Worm (Caenorhabditis elegans) whole organism, midembryonic: ENCODE results near the gene gst-32.

ENCODE experiments used
- cog-1 ChIP-seq: sonication (generic microtip); optimal IDR thresholded peaks from 2 replicates; lab custom pipeline; 2016; ENCODE audit warnings: missing genetic modification characterization, missing compliant biosample characterization
- klf-2 ChIP-seq: fragments of 200-800 bp; sonication (Bioruptor generic); conservative IDR thresholded peaks from 2 replicates; pipeline ENCODE4 v1.3.6; 2022; ENCODE audit warnings: missing genetic modification reagents, missing genetic modification characterization, missing compliant biosample characterization

DNA sequence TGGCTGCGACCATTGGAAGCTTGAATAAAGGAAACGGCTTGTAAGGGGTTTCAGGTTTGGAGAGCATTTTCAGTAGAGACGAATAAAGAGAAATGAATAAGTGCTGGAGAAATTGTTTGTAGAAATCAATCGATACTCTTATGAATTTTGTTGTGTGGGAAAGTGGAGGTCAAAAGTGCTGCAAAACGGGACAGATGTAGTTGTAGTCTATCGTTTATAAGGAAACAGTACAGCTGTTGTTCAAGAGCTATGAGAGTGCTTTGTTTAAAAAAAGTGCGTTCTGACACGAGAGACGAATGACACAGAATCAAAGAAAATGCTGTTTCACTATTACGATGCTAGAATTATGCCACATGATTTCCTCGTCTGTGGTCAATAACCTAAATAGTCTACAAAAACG lies 47.9 kb downstream of the gst-32 start, which contains the start of gene Y53F4B.62:
- TF ChIP-seq klf-2 (GFP tag; lab: Robert Waterston, UW), result no peak
- no peak for TF ChIP-seq cog-1 (tag; lab: Kevin White, UChicago)
